Fruit fly (Drosophila melanogaster) whole organism, embryonic: ENCODE data around the gene CG7484.

Experiments used
- Abd-B ChIP-seq: fragments of 200-800 bp; sonication (Bioruptor generic); optimal IDR thresholded peaks from 2 replicates; lab custom pipeline; 2018; ENCODE audit warnings: missing biosample characterization, mild to moderate bottlenecking, missing genetic modification characterization, moderate library complexity
- Blimp-1 ChIP-seq: fragments of 200-800 bp; sonication (Bioruptor generic); optimal IDR thresholded peaks from 3 replicates; lab custom pipeline; 2018; ENCODE audit warnings: missing biosample characterization, missing genetic modification characterization, mild to moderate bottlenecking, moderate library complexity, missing genetic modification reagents
- CG1024 ChIP-seq: fragments of 200-800 bp; sonication (Bioruptor generic); IDR thresholded peaks from 2 replicates; pipeline ENCODE4 v1.3.6; 2022; ENCODE audit warnings: missing biosample characterization, missing genetic modification characterization
- CG11247 ChIP-seq: fragments of 200-800 bp; sonication (Bioruptor generic); IDR thresholded peaks from 2 replicates; pipeline ENCODE4 v1.3.6; 2022; ENCODE audit warnings: missing biosample characterization, missing genetic modification characterization
- CG11456 ChIP-seq: fragments of 200-800 bp; sonication (Bioruptor generic); IDR thresholded peaks from 3 replicates; pipeline ENCODE4 v1.3.6; 2022; ENCODE audit warnings: missing biosample characterization, missing genetic modification characterization
- CG12104 ChIP-seq: fragments of 200-800 bp; sonication (Bioruptor generic); optimal IDR thresholded peaks from 3 replicates; lab custom pipeline; 2016; ENCODE audit warnings: missing biosample characterization, missing genetic modification characterization
- CG13424 ChIP-seq: fragments of 200-800 bp; sonication (Bioruptor generic); optimal IDR thresholded peaks from 2 replicates; lab custom pipeline; 2019; ENCODE audit warnings: missing biosample characterization, mild to moderate bottlenecking, missing genetic modification characterization, moderate library complexity
- CG14710 ChIP-seq: fragments of 200-800 bp; sonication (Bioruptor generic); optimal IDR thresholded peaks from 3 replicates; lab custom pipeline; 2019; ENCODE audit warnings: missing biosample characterization, mild to moderate bottlenecking, missing genetic modification characterization, moderate library complexity
- CG2116 ChIP-seq: fragments of 200-800 bp; sonication (Bioruptor generic); optimal IDR thresholded peaks from 3 replicates; lab custom pipeline; 2018; ENCODE audit warnings: missing biosample characterization, mild to moderate bottlenecking, missing genetic modification characterization
- CG2889 ChIP-seq: fragments of 200-800 bp; sonication (Bioruptor generic); IDR thresholded peaks from 3 replicates; pipeline ENCODE4 v1.3.6; 2022; ENCODE audit warnings: missing biosample characterization, missing genetic modification characterization
- CG31365 ChIP-seq: fragments of 200-800 bp; sonication (Bioruptor generic); optimal IDR thresholded peaks from 2 replicates; lab custom pipeline; 2018; ENCODE audit warnings: missing biosample characterization, mild to moderate bottlenecking, missing genetic modification characterization
- CG4424 ChIP-seq: fragments of 200-800 bp; sonication (Bioruptor generic); optimal IDR thresholded peaks from 3 replicates; lab custom pipeline; 2016; ENCODE audit warnings: missing biosample characterization, missing genetic modification characterization
- CG6683 ChIP-seq: fragments of 200-800 bp; sonication (Bioruptor generic); optimal IDR thresholded peaks from 2 replicates; lab custom pipeline; 2017; ENCODE audit warnings: missing biosample characterization, mild to moderate bottlenecking, missing genetic modification characterization, missing genetic modification reagents
- CG6689 ChIP-seq: fragments of 200-800 bp; sonication (Bioruptor generic); IDR thresholded peaks from 2 replicates; pipeline ENCODE4 v1.3.6; 2022; ENCODE audit warnings: missing biosample characterization, missing genetic modification characterization
- CG7271 ChIP-seq: fragments of 200-800 bp; sonication (Bioruptor generic); optimal IDR thresholded peaks from 2 replicates; lab custom pipeline; 2018; ENCODE audit warnings: missing biosample characterization, mild to moderate bottlenecking, missing genetic modification characterization, moderate library complexity
- CG7357 ChIP-seq: fragments of 200-800 bp; sonication (Bioruptor generic); IDR thresholded peaks from 3 replicates; pipeline ENCODE4 v1.3.6; 2022; ENCODE audit warnings: missing biosample characterization, missing genetic modification characterization
- CG7963 ChIP-seq: fragments of 200-800 bp; sonication (Bioruptor generic); IDR thresholded peaks from 3 replicates; pipeline ENCODE4 v1.3.6; 2022; ENCODE audit warnings: missing biosample characterization, missing genetic modification characterization; ENCODE audit not compliant: partially characterized antibody
- CG9817 ChIP-seq: fragments of 200-800 bp; sonication (Bioruptor generic); optimal IDR thresholded peaks from 2 replicates; lab custom pipeline; 2018; ENCODE audit warnings: missing biosample characterization, mild to moderate bottlenecking, missing genetic modification characterization, moderate library complexity
- Dbx ChIP-seq: fragments of 200-800 bp; sonication (Bioruptor generic); IDR thresholded peaks from 3 replicates; pipeline ENCODE4 v1.3.6; 2022; ENCODE audit warnings: missing biosample characterization, missing genetic modification characterization
- Deaf1 ChIP-seq: fragments of 200-800 bp; optimal IDR thresholded peaks from 3 replicates; lab custom pipeline; 2019; ENCODE audit warnings: missing biosample characterization, mild to moderate bottlenecking, missing genetic modification characterization, moderate library complexity
- Eip74EF ChIP-seq, 2 experiments: fragments of 200-800 bp in 1 of 2; fragments of >200 bp in 1 of 2; sonication (Bioruptor generic) in 1 of 2; optimal IDR thresholded peaks; 2 replicates each; lab custom pipeline; 2017 to 2019; ENCODE audit warnings: missing biosample characterization in 2 of 2, missing genetic modification characterization in 2 of 2, mild to moderate bottlenecking in 1 of 2, moderate library complexity in 1 of 2
- HLH3B ChIP-seq: fragments of 200-800 bp; sonication (Bioruptor generic); IDR thresholded peaks from 2 replicates; pipeline ENCODE4 v1.3.6; 2022; ENCODE audit warnings: missing biosample characterization, missing genetic modification characterization
- Hand ChIP-seq: fragments of 200-800 bp; sonication (Bioruptor generic); optimal IDR thresholded peaks from 2 replicates; lab custom pipeline; 2017; ENCODE audit warnings: mild to moderate bottlenecking, missing biosample characterization, missing genetic modification reagents, missing genetic modification characterization
- Hmx ChIP-seq: fragments of 200-800 bp; sonication (Bioruptor generic); optimal IDR thresholded peaks from 2 replicates; lab custom pipeline; 2016; ENCODE audit warnings: missing biosample characterization, missing genetic modification characterization
- Nf-YC ChIP-seq: fragments of 200-800 bp; optimal IDR thresholded peaks from 3 replicates; lab custom pipeline; 2019; ENCODE audit warnings: missing biosample characterization, mild to moderate bottlenecking, missing genetic modification characterization, moderate library complexity
- Sry-δ ChIP-seq: fragments of 200-800 bp; sonication (Bioruptor generic); optimal IDR thresholded peaks from 2 replicates; lab custom pipeline; 2016; ENCODE audit warnings: missing biosample characterization, missing genetic modification characterization
- Vsx1 ChIP-seq: fragments of 200-800 bp; sonication (Bioruptor generic); optimal IDR thresholded peaks from 2 replicates; lab custom pipeline; 2017; ENCODE audit warnings: missing biosample characterization, mild to moderate bottlenecking, missing genetic modification characterization, missing genetic modification reagents
- Xrp1 ChIP-seq: fragments of 200-800 bp; sonication (Bioruptor generic); IDR thresholded peaks from 2 replicates; pipeline ENCODE4 v1.3.6; 2022; ENCODE audit warnings: missing biosample characterization, missing genetic modification characterization
- ara ChIP-seq: fragments of 200-800 bp; sonication (Bioruptor generic); IDR thresholded peaks from 2 replicates; pipeline ENCODE4 v1.3.6; 2022; ENCODE audit warnings: missing biosample characterization, missing genetic modification characterization
- br ChIP-seq: fragments of >200 bp; optimal IDR thresholded peaks from 2 replicates; lab custom pipeline; 2017
- btn ChIP-seq: fragments of 200-800 bp; sonication (Bioruptor generic); optimal IDR thresholded peaks from 2 replicates; lab custom pipeline; 2016; ENCODE audit warnings: missing biosample characterization, missing genetic modification characterization
- cg ChIP-seq: fragments of 200-800 bp; sonication (Bioruptor generic); optimal IDR thresholded peaks from 3 replicates; lab custom pipeline; 2019; ENCODE audit warnings: missing biosample characterization, mild to moderate bottlenecking, missing genetic modification characterization, moderate library complexity
- crc ChIP-seq: fragments of 200-800 bp; sonication (Bioruptor generic); optimal IDR thresholded peaks from 2 replicates; lab custom pipeline; 2016; ENCODE audit warnings: missing biosample characterization, missing genetic modification characterization
- dati ChIP-seq: fragments of 200-800 bp; sonication (Bioruptor generic); IDR thresholded peaks from 2 replicates; pipeline ENCODE4 v1.3.6; 2022; ENCODE audit warnings: missing biosample characterization, missing genetic modification characterization
- dpn ChIP-seq, 2 experiments: fragments of 200-800 bp; sonication (Bioruptor generic); optimal IDR thresholded peaks; 3 replicates each; lab custom pipeline; 2016; ENCODE audit warnings: missing biosample characterization in 2 of 2, missing genetic modification characterization in 2 of 2
- en ChIP-seq: fragments of 200-800 bp; sonication (Bioruptor generic); optimal IDR thresholded peaks from 2 replicates; lab custom pipeline; 2016; ENCODE audit warnings: missing biosample characterization, missing genetic modification characterization
- esg ChIP-seq: fragments of 200-800 bp; sonication (Bioruptor generic); conservative IDR thresholded peaks from 2 replicates; pipeline ENCODE4 v1.3.6; 2022; ENCODE audit warnings: missing biosample characterization, missing genetic modification characterization
- eyg ChIP-seq: fragments of 200-800 bp; sonication (Bioruptor generic); optimal IDR thresholded peaks from 3 replicates; lab custom pipeline; 2016; ENCODE audit warnings: missing biosample characterization, missing genetic modification characterization
- hkb ChIP-seq, 2 experiments: fragments of 200-800 bp in 1 of 2; fragments of >200 bp in 1 of 2; sonication (Bioruptor generic) in 1 of 2; IDR thresholded peaks in 1 of 2; optimal IDR thresholded peaks in 1 of 2; 2 replicates each; pipeline versions ENCODE4 v1.3.6 to Lab custom; 2017 to 2022; ENCODE audit warnings: missing biosample characterization in 1 of 2, missing genetic modification characterization in 1 of 2
- scrt ChIP-seq: fragments of 200-800 bp; sonication (Bioruptor generic); optimal IDR thresholded peaks from 2 replicates; lab custom pipeline; 2018; ENCODE audit warnings: missing biosample characterization, mild to moderate bottlenecking, missing genetic modification characterization, moderate library complexity
- tin ChIP-seq: fragments of 200-800 bp; sonication (Bioruptor generic); optimal IDR thresholded peaks from 3 replicates; lab custom pipeline; 2016; ENCODE audit warnings: missing biosample characterization, missing genetic modification characterization
- tx ChIP-seq: fragments of 200-800 bp; sonication (Bioruptor generic); optimal IDR thresholded peaks from 2 replicates; lab custom pipeline; 2016; ENCODE audit warnings: missing biosample characterization, missing genetic modification characterization
- unpg ChIP-seq: fragments of 200-800 bp; sonication (Bioruptor generic); optimal IDR thresholded peaks from 3 replicates; lab custom pipeline; 2018; ENCODE audit warnings: missing biosample characterization, mild to moderate bottlenecking, missing genetic modification characterization, moderate library complexity
- yki ChIP-seq: fragments of >200 bp; optimal IDR thresholded peaks from 3 replicates; lab custom pipeline; 2018

CG7484 gene

DNA sequence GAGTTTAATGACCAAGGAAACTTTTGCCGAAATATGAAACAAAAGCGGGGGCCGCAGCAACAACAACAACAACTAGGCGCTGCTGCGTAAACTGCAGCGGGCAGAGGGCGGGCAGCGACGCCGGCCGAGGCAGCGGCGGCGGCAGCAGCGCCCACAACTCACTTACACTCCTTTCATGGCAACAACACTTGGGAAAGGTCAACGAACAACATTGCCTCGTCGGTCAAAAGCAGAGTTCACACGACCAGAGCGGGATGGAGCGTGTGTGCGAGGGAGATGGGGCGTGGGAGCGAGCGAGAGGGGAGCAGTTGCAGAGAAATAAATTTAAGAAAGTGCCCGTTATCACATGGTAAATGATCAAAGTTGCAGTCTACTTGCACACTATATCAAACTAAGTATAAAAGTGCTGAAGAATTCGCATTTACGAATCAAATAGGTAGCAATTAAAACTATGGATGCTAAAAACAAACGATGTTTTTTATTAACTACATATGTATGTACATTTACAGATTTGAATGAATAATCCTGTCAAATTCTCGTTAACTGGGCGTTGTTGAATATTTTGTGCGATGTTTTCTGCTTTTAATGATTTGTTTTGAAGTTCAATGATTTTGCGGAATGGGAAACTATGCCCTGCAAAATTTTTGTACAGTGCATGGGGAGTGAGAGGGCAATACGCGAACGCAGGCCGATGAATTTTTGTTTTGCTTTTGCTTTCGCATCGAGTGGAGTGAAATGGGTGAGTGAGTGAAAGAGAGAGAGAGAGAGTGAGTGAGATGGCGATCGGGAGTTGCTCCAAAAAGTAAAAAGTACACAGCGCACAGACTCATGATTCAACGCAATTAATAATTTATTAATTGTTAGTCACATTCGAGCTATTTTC, 46.0 kb upstream of the CG7484 start (continued):
- TF ChIP-seq Blimp-1 (GFP tag; lab: Kevin White, UChicago): peak; percentile 38
- peak; percentile 24 for TF ChIP-seq CG4424 (GFP tag; lab: Kevin White, UChicago)
- TF ChIP-seq Eip74EF (GFP tag; optimal IDR thresholded peaks at IDR 0.05; lab: Kevin White, UChicago): peak in 1 of 2 experiments; percentile 0
- TF ChIP-seq CG6683 (GFP tag; lab: Kevin White, UChicago): no peak
- no peak for TF ChIP-seq br
- TF ChIP-seq, all 482 proteins: peak for 31

DNA sequence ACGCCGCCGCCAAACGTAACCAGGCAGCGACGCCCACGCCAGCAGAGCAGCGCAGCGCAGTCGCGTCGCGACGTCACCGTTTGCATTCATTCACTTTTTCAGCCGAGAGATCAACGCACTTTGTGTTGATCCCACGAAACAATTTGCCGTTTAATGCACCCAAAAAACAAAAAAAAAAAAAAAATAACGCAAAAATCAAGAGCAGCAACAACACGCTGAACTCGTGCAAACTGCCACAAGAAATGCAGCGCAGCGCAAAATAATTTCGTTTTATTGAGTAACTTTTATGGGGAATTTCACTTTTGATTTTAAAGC, 45.4 kb upstream of the CG7484 start:
- TF ChIP-seq CG1024 (GFP tag; lab: Robert Waterston, UW): no peak
- TF ChIP-seq CG11247 (GFP tag; lab: Robert Waterston, UW): 0 out of 2 replicates have a peak, but pooled peaks have one; percentile 28

DNA sequence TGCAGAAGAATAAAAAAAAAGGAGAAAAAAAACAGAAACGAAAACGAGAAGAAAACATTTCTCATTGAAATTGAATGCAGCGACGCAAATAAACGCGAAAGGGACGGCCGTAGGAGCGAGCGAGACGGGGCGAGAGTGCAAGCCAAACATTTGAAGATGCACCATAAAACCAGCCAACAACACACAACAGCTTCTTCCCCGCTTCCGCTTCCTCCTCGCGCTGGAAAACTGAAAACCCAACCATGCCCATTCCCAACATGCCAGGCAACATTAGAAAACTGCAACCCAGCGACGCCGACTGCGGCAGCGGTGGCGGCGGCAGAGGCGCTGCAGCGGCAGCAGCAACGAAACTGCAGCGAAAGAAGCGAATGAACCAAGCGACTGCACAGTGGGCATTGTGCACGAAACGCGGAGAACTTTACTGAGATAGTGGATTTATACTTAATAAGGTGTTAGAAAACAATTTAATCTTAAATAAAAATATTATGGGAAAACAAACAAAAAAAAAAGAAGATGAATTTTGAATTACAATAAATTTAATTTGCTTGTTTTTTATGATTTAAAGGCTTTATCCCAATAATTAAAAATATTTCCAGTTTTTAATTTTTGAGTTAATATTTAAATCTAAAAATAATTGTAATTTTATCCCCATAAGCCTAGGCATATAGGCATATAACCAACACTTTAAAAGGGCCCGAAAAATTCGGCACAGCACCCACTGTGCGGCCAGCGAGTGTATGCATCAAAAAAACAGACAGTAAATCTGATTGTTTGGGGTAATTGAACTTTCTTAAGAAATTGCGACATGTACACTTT, 43.3 kb upstream of the CG7484 start:
- TF ChIP-seq CG14710 (peak; percentile 87), scrt (no peak), CG9817 (tag; lab: Kevin White, UChicago) (no peak), CG2889 (GFP tag; lab: Robert Waterston, UW) (no peak), hkb (optimal IDR thresholded peaks at IDR 0.05; lab: Kevin White, UChicago) (no peak), hkb (GFP tag; IDR thresholded peaks at IDR 0.05; lab: Robert Waterston, UW) (peak; percentile 51; the same call in 1 of the 2 replicates), CG11456 (GFP tag; lab: Robert Waterston, UW) (peak; percentile 30; the same call in 1 of the 3 replicates), CG6689 (GFP tag; lab: Robert Waterston, UW) (peak; percentile 51), eyg (no peak), cg (no peak), en (GFP tag; lab: Kevin White, UChicago) (no peak), CG13424 (peak; percentile 78), tx (GFP tag; lab: Kevin White, UChicago) (no peak), crc (GFP tag; lab: Kevin White, UChicago) (no peak), dati (GFP tag; lab: Robert Waterston, UW) (no peak), Dbx (GFP tag; lab: Robert Waterston, UW) (no peak), esg (GFP tag; lab: Robert Waterston, UW) (peak; percentile 27), Hand (no peak), CG31365 (tag; lab: Kevin White, UChicago) (no peak), yki (lab: Kevin White, UChicago) (no peak), Xrp1 (GFP tag; lab: Robert Waterston, UW) (peak; percentile 70), Nf-YC (no peak), Sry-δ (GFP tag; lab: Kevin White, UChicago) (no peak), Vsx1 (GFP tag; lab: Kevin White, UChicago) (peak; percentile 7), Hmx (no peak), btn (GFP tag; lab: Kevin White, UChicago) (no peak), Deaf1 (tag; lab: Kevin White, UChicago) (no peak), Abd-B (GFP tag; lab: Kevin White, UChicago) (peak; percentile 61), dpn (GFP tag; optimal IDR thresholded peaks at IDR 0.05; lab: Kevin White, UChicago) (peak in 1 of 2 experiments; percentile 53), ara (peak; percentile 12; the same call in 1 of the 2 replicates), CG7271 (tag; lab: Kevin White, UChicago) (no peak), HLH3B (GFP tag; lab: Robert Waterston, UW) (peak; percentile 41; the same call in 1 of the 2 replicates), CG7963 (GFP tag; lab: Robert Waterston, UW) (no peak), CG12104 (GFP tag; lab: Kevin White, UChicago) (peak; percentile 47), unpg (GFP tag; lab: Kevin White, UChicago) (peak; percentile 58), CG7357 (GFP tag; lab: Robert Waterston, UW) (0 out of 3 replicates have a peak, but pooled peaks have one; percentile 49), tin (GFP tag; lab: Kevin White, UChicago) (peak; percentile 58), CG2116 (GFP tag; lab: Kevin White, UChicago) (peak; percentile 38)
